Worm (Caenorhabditis elegans): Measurements from ENCODE around the gene C39D10.8.

The C39D10.8 gene

DNA sequence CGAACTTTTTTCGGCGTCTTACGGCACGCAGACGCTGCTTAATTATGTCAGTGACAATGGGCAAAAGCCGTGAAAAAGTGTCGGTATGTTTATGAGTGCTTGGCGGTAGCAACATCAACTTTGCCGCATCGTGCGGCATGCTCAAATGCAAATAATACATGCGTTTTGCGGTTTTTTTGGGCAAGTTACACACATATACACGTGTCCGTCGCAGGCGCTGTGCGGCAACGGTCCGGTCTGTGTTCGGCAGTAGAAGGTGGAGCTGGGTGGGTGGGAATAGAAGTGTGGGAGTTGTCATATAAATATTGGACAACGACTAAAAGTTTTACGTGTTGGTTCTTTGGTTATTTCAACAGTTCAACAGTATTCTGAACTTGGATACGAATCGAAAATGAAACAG is 38.5 kb downstream of the C39D10.8 start, which contains the start of gene idpp-11:
TSS of gene idpp-11 (plus strand) at position 301 of the 400 bp plus-strand sequence.
- no peak for TF ChIP-seq ztf-28 (GFP tag; IDR thresholded peaks at IDR 0.05)
- TF ChIP-seq madf-3 (GFP tag; IDR thresholded peaks at IDR 0.05): no peak
- no peak for TF ChIP-seq ceh-58 (GFP tag; IDR thresholded peaks at IDR 0.05)
- no peak for TF ChIP-seq ztf-6 (GFP tag; IDR thresholded peaks at IDR 0.05)
- TF ChIP-seq chd-7 (tag; optimal IDR thresholded peaks at IDR 0.05): no peak
- TF ChIP-seq madf-6 (GFP tag; IDR thresholded peaks at IDR 0.05): no peak
- no peak for TF ChIP-seq Y67H2A.10 (GFP tag; conservative IDR thresholded peaks at IDR 0.05)
- TF ChIP-seq ztf-25 (GFP tag; IDR thresholded peaks at IDR 0.05): no peak
- TF ChIP-seq lsy-27 (tag; optimal IDR thresholded peaks at IDR 0.05; ENCODE audit: borderline replicate concordance, insufficient read depth): no peak
- no peak for TF ChIP-seq him-1 (tag; optimal IDR thresholded peaks at IDR 0.05)
- TF ChIP-seq F10E7.11 (tag; optimal IDR thresholded peaks at IDR 0.05): no peak
- TF ChIP-seq F33H1.4 (GFP tag; IDR thresholded peaks at IDR 0.05): no peak
- TF ChIP-seq efl-1 (GFP tag; optimal IDR thresholded peaks at IDR 0.05): no peak
- no peak for TF ChIP-seq lin-26 (GFP tag; IDR thresholded peaks at IDR 0.05)
- TF ChIP-seq ekl-4 (GFP tag; IDR thresholded peaks at IDR 0.05): no peak
- TF ChIP-seq snpc-1.3 (tag; optimal IDR thresholded peaks at IDR 0.05; ENCODE audit: insufficient read depth): no peak
- TF ChIP-seq C06A6.2 (GFP tag; conservative IDR thresholded peaks at IDR 0.05): no peak

ce11 chrX:7839989-7840388 is 40.8 kb downstream of the C39D10.8 start:
- TF ChIP-seq Y67H2A.10 (GFP tag; conservative IDR thresholded peaks at IDR 0.05): no peak
- no peak for TF ChIP-seq ceh-58 (GFP tag; IDR thresholded peaks at IDR 0.05)
- no peak for TF ChIP-seq hmg-1.2 (GFP tag; IDR thresholded peaks at IDR 0.05)
- no peak for TF ChIP-seq aptf-2 (GFP tag; conservative IDR thresholded peaks at IDR 0.05)
- TF ChIP-seq zfh-2 (GFP tag; conservative IDR thresholded peaks at IDR 0.05): no peak
- no peak for TF ChIP-seq tlf-1 (GFP tag; optimal IDR thresholded peaks at IDR 0.05)
- no peak for TF ChIP-seq dpff-1 (tag; optimal IDR thresholded peaks at IDR 0.05)
- TF ChIP-seq ceh-79 (tag; optimal IDR thresholded peaks at IDR 0.05): no peak
- TF ChIP-seq F57C9.4 (tag; optimal IDR thresholded peaks at IDR 0.05): no peak

ce11 chrX:7838582-7838981 is 42.2 kb downstream of the C39D10.8 start, which contains the start of gene nlp-101:
Gene nlp-101 (plus strand): TSS chrX:7838882.
- TF ChIP-seq ztf-26 (tag; optimal IDR thresholded peaks at IDR 0.05): no peak
- no peak for TF ChIP-seq nfya-2 (GFP tag; IDR thresholded peaks at IDR 0.05)
- no peak for TF ChIP-seq dpl-1 (GFP tag; optimal IDR thresholded peaks at IDR 0.05)
- TF ChIP-seq B0035.1 (tag; optimal IDR thresholded peaks at IDR 0.05): no peak
- TF ChIP-seq Y56A3A.18 (GFP tag; IDR thresholded peaks at IDR 0.05): no peak
- TF ChIP-seq K11D2.4 (GFP tag; IDR thresholded peaks at IDR 0.05): no peak
- TF ChIP-seq madf-10 (tag; optimal IDR thresholded peaks at IDR 0.05): no peak
- no peak for TF ChIP-seq F22D6.2 (tag; optimal IDR thresholded peaks at IDR 0.05)
- no peak for TF ChIP-seq ccch-3 (GFP tag; optimal IDR thresholded peaks at IDR 0.05)
- no peak for TF ChIP-seq lir-1 (GFP tag; conservative IDR thresholded peaks at IDR 0.05)

- TF ChIP-seq nhr-27 (tag; optimal IDR thresholded peaks at IDR 0.05) (no peak), Y53F4B.3 (GFP tag; IDR thresholded peaks at IDR 0.05) (no peak), let-526 (GFP tag; IDR thresholded peaks at IDR 0.05) (no peak), madf-3 (GFP tag; IDR thresholded peaks at IDR 0.05) (no peak), mcd-1 (GFP tag; IDR thresholded peaks at IDR 0.05) (no peak), C06A6.2 (GFP tag; conservative IDR thresholded peaks at IDR 0.05) (no peak), lsl-1 (GFP tag; optimal IDR thresholded peaks at IDR 0.05) (no peak), ceh-40 (GFP tag; IDR thresholded peaks at IDR 0.05) (no peak), nhr-80 (tag; optimal IDR thresholded peaks at IDR 0.05) (no peak), let-607 (tag; optimal IDR thresholded peaks at IDR 0.05) (no peak), repo-1 (tag; optimal IDR thresholded peaks at IDR 0.05) (no peak)
Observed at ce11 chrX:7834117-7834516, 46.6 kb downstream of the C39D10.8 start, which contains the start of gene sul-3. Gene sul-3 (minus strand): TSS chrX:7834217.

Data from whole organism, young adult.